Worm (Caenorhabditis elegans) whole organism, L2 larva: ENCODE measurements around the gene sym-2.

Experiments used
- F13H6.1 ChIP-seq: sonication (generic microtip); optimal IDR thresholded peaks from 2 replicates; lab custom pipeline; 2016; ENCODE audit warnings: missing genetic modification characterization, missing compliant biosample characterization
- R02D3.7 ChIP-seq: fragments of 150-350 bp; optimal IDR thresholded peaks from 2 replicates; lab custom pipeline; 2014; ENCODE audit warnings: missing biosample characterization, missing genetic modification characterization
- Y55F3AM.14 ChIP-seq: fragments of 200-800 bp; sonication (Bioruptor generic); optimal IDR thresholded peaks from 2 replicates; lab custom pipeline; 2018; ENCODE audit warnings: mild to moderate bottlenecking, missing genetic modification characterization, missing compliant biosample characterization
- alr-1 ChIP-seq: fragments of 150-350 bp; optimal IDR thresholded peaks from 2 replicates; lab custom pipeline; 2014; ENCODE audit warnings: missing biosample characterization, missing genetic modification characterization
- aly-2 ChIP-seq: fragments of 150-350 bp; optimal IDR thresholded peaks from 2 replicates; lab custom pipeline; 2014; ENCODE audit warnings: missing biosample characterization, missing genetic modification characterization
- ama-1 ChIP-seq: fragments of 150-350 bp; optimal IDR thresholded peaks from 2 replicates; lab custom pipeline; 2018; ENCODE audit warnings: inconsistent platforms
- ceh-16 ChIP-seq: fragments of 150-350 bp; optimal IDR thresholded peaks from 2 replicates; lab custom pipeline; 2014; ENCODE audit warnings: missing biosample characterization, missing genetic modification characterization
- ceh-82 ChIP-seq: fragments of 150-350 bp; optimal IDR thresholded peaks from 2 replicates; lab custom pipeline; 2014; ENCODE audit warnings: missing biosample characterization, missing genetic modification characterization
- crh-2 ChIP-seq: sonication (generic microtip); optimal IDR thresholded peaks from 2 replicates; lab custom pipeline; 2017; ENCODE audit warnings: missing biosample characterization, missing genetic modification characterization
- dmd-4 ChIP-seq: sonication (generic microtip); optimal IDR thresholded peaks from 2 replicates; lab custom pipeline; 2017; ENCODE audit warnings: missing biosample characterization, missing genetic modification characterization
- egl-27 ChIP-seq: sonication (generic microtip); optimal IDR thresholded peaks from 3 replicates; lab custom pipeline; 2017; ENCODE audit warnings: missing biosample characterization, missing genetic modification reagents, missing genetic modification characterization
- elt-1 ChIP-seq: fragments of 150-350 bp; optimal IDR thresholded peaks from 2 replicates; lab custom pipeline; 2014; ENCODE audit warnings: missing biosample characterization, missing genetic modification characterization
- elt-3 ChIP-seq: sonication (generic microtip); optimal IDR thresholded peaks from 2 replicates; lab custom pipeline; 2017; ENCODE audit warnings: missing biosample characterization, missing genetic modification characterization
- fos-1 ChIP-seq: fragments of 150-350 bp; optimal IDR thresholded peaks from 2 replicates; lab custom pipeline; 2014; ENCODE audit warnings: missing biosample characterization, missing genetic modification characterization
- gmeb-1 ChIP-seq: fragments of 150-350 bp; optimal IDR thresholded peaks from 2 replicates; lab custom pipeline; 2014; ENCODE audit warnings: missing biosample characterization, missing genetic modification characterization
- lin-11 ChIP-seq: fragments of 150-350 bp; sonication (generic microtip); optimal IDR thresholded peaks from 2 replicates; lab custom pipeline; 2014; ENCODE audit warnings: missing biosample characterization, missing genetic modification characterization, inconsistent platforms, mixed read lengths
- lin-13 ChIP-seq: fragments of 150-350 bp; optimal IDR thresholded peaks from 2 replicates; lab custom pipeline; 2014; ENCODE audit warnings: missing biosample characterization, missing genetic modification reagents, missing genetic modification characterization
- lin-39 ChIP-seq: fragments of 150-350 bp; optimal IDR thresholded peaks from 2 replicates; lab custom pipeline; 2014; ENCODE audit warnings: missing biosample characterization, missing genetic modification reagents, missing genetic modification characterization
- lsy-2 ChIP-seq, 2 experiments: fragments of 150-350 bp in 1 of 2; sonication (generic microtip) in 1 of 2; optimal IDR thresholded peaks; 2 replicates each; lab custom pipeline; 2014 to 2017; ENCODE audit warnings: missing biosample characterization in 2 of 2, missing genetic modification characterization in 2 of 2
- nhr-10 ChIP-seq: sonication (generic microtip); optimal IDR thresholded peaks from 2 replicates; lab custom pipeline; 2017; ENCODE audit warnings: missing biosample characterization, missing genetic modification characterization
- nhr-11 ChIP-seq: fragments of 150-350 bp; optimal IDR thresholded peaks from 2 replicates; lab custom pipeline; 2014; ENCODE audit warnings: missing biosample characterization, missing genetic modification characterization
- nhr-12 ChIP-seq: fragments of 150-350 bp; optimal IDR thresholded peaks from 2 replicates; lab custom pipeline; 2014; ENCODE audit warnings: missing biosample characterization, missing genetic modification characterization
- nhr-21 ChIP-seq: fragments of 150-350 bp; optimal IDR thresholded peaks from 2 replicates; lab custom pipeline; 2014; ENCODE audit warnings: missing biosample characterization, missing genetic modification characterization
- nhr-23 ChIP-seq: fragments of 150-350 bp; optimal IDR thresholded peaks from 2 replicates; lab custom pipeline; 2014; ENCODE audit warnings: missing biosample characterization, missing genetic modification reagents, missing genetic modification characterization
- nhr-237 ChIP-seq: fragments of 150-350 bp; optimal IDR thresholded peaks from 2 replicates; lab custom pipeline; 2014; ENCODE audit warnings: missing biosample characterization, missing genetic modification characterization
- nhr-25 ChIP-seq: fragments of 150-350 bp; sonication (generic microtip); optimal IDR thresholded peaks from 3 replicates; lab custom pipeline; 2014; ENCODE audit warnings: missing biosample characterization, missing genetic modification characterization
- nhr-77 ChIP-seq: fragments of 150-350 bp; optimal IDR thresholded peaks from 2 replicates; lab custom pipeline; 2014; ENCODE audit warnings: missing biosample characterization, missing genetic modification characterization
- sem-4 ChIP-seq: fragments of 150-350 bp; optimal IDR thresholded peaks from 2 replicates; lab custom pipeline; 2014; ENCODE audit warnings: missing biosample characterization, missing genetic modification reagents, missing genetic modification characterization
- skn-1 ChIP-seq: sonication (generic microtip); optimal IDR thresholded peaks from 2 replicates; lab custom pipeline; 2017; ENCODE audit warnings: missing biosample characterization, missing genetic modification characterization
- sma-3 ChIP-seq: sonication (generic microtip); optimal IDR thresholded peaks from 2 replicates; lab custom pipeline; 2016; ENCODE audit warnings: missing genetic modification reagents, missing genetic modification characterization, missing compliant biosample characterization
- sma-9 ChIP-seq, 2 experiments: fragments of 150-350 bp in 1 of 2; sonication (generic microtip) in 1 of 2; optimal IDR thresholded peaks; 2 replicates each; lab custom pipeline; 2014 to 2016; ENCODE audit warnings: missing genetic modification characterization in 2 of 2, mild to moderate bottlenecking in 1 of 2, missing biosample characterization in 1 of 2, missing compliant biosample characterization in 1 of 2, missing genetic modification reagents in 1 of 2, moderate library complexity in 1 of 2
- snpc-4 ChIP-seq: fragments of 150-350 bp; optimal IDR thresholded peaks from 2 replicates; lab custom pipeline; 2014; ENCODE audit warnings: missing biosample characterization, missing genetic modification characterization
- unc-39 ChIP-seq: fragments of 150-350 bp; optimal IDR thresholded peaks from 2 replicates; lab custom pipeline; 2014; ENCODE audit warnings: missing biosample characterization, missing genetic modification characterization
- unc-55 ChIP-seq: fragments of 150-350 bp; sonication (generic microtip); optimal IDR thresholded peaks from 3 replicates; lab custom pipeline; 2014; ENCODE audit warnings: missing biosample characterization, missing genetic modification reagents, missing genetic modification characterization
- unc-62 ChIP-seq: fragments of 150-350 bp; optimal IDR thresholded peaks from 2 replicates; lab custom pipeline; 2014; ENCODE audit warnings: missing biosample characterization, missing genetic modification reagents, missing genetic modification characterization
- zag-1 ChIP-seq: fragments of 150-350 bp; optimal IDR thresholded peaks from 2 replicates; lab custom pipeline; 2014; ENCODE audit warnings: missing biosample characterization, missing genetic modification characterization
- ztf-11 ChIP-seq: sonication (generic microtip); optimal IDR thresholded peaks from 2 replicates; lab custom pipeline; 2017; ENCODE audit warnings: missing biosample characterization, missing genetic modification characterization
- ztf-4 ChIP-seq: fragments of 150-350 bp; optimal IDR thresholded peaks from 2 replicates; lab custom pipeline; 2014; ENCODE audit warnings: missing biosample characterization, missing genetic modification characterization

sym-2 gene

ce11 chrII:9188380-9188779, at the start of gene sym-2:
Gene sym-2 (minus strand): TSS chrII:9188480.
- TF ChIP-seq snpc-4 (tag; lab: Kevin White, UChicago) = no peak
- no peak for TF ChIP-seq egl-27 (tag; lab: Kevin White, UChicago)
- no peak for TF ChIP-seq ama-1 (lab: Kevin White, UChicago)
- no peak for TF ChIP-seq elt-3 (tag; lab: Kevin White, UChicago)
- no peak for TF ChIP-seq lin-13 (GFP tag; lab: Kevin White, UChicago)
- no peak for TF ChIP-seq skn-1 (tag; lab: Kevin White, UChicago)
- no peak for TF ChIP-seq ceh-82 (tag; lab: Kevin White, UChicago)

DNA sequence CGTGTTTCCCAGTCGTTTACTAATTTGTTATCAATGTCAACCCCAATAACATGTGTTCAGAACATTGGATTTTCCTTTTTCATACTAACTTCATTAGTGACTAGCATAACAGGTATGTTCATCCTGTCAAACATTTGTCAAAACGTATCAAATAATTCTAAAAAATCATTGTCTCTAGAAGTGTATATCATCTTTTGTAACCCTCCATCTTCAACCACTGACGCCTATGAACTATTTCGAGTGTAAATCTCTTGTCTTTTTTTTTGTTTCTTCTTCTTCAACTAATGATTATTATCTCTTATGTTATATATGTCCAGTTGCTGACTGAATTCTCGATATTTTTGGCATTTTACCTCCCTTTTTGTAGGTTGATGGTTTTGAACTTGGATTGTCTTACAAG, 49.4 kb upstream of the sym-2 start:
- TF ChIP-seq sma-3 = no peak
- TF ChIP-seq nhr-237 = no peak
- no peak for TF ChIP-seq nhr-77 (tag; lab: Kevin White, UChicago)
- TF ChIP-seq R02D3.7 (tag; lab: Kevin White, UChicago) = no peak
- TF ChIP-seq F13H6.1 (tag; lab: Kevin White, UChicago) = no peak
- no peak for TF ChIP-seq Y55F3AM.14 (GFP tag; lab: Kevin White, UChicago)
- TF ChIP-seq lsy-2 (tag; optimal IDR thresholded peaks at IDR 0.05; lab: Kevin White, UChicago) = no peak
- TF ChIP-seq ceh-16 = no peak
- TF ChIP-seq nhr-25 (tag; lab: Kevin White, UChicago) = no peak
- TF ChIP-seq elt-1 = no peak
- TF ChIP-seq unc-39 (tag; lab: Kevin White, UChicago) = no peak
- TF ChIP-seq zag-1 = no peak
- TF ChIP-seq, all 48 proteins: peak for 0

ce11 chrII:9236972-9237371, 48.7 kb upstream of the sym-2 start:
- TF ChIP-seq dmd-4 (no peak), ama-1 (lab: Kevin White, UChicago) (no peak), zag-1 (no peak), alr-1 (tag; lab: Kevin White, UChicago) (no peak), unc-55 (no peak), ceh-16 (no peak), crh-2 (tag; lab: Kevin White, UChicago) (no peak), F13H6.1 (tag; lab: Kevin White, UChicago) (no peak), aly-2 (tag; lab: Kevin White, UChicago) (no peak), snpc-4 (tag; lab: Kevin White, UChicago) (no peak), elt-1 (no peak), nhr-237 (no peak), nhr-23 (tag; lab: Kevin White, UChicago) (no peak), gmeb-1 (no peak), sma-3 (no peak), lin-39 (tag; lab: Kevin White, UChicago) (no peak), sem-4 (no peak), nhr-10 (tag; lab: Kevin White, UChicago) (no peak)

- TF ChIP-seq sem-4 = no peak
- no peak for TF ChIP-seq F13H6.1 (tag; lab: Kevin White, UChicago)
- no peak for TF ChIP-seq nhr-12
- no peak for TF ChIP-seq lin-39 (tag; lab: Kevin White, UChicago)
- TF ChIP-seq ztf-4 (tag; lab: Kevin White, UChicago) = no peak
- no peak for TF ChIP-seq ceh-82 (tag; lab: Kevin White, UChicago)
- TF ChIP-seq lsy-2 (tag; optimal IDR thresholded peaks at IDR 0.05; lab: Kevin White, UChicago) = no peak
- TF ChIP-seq Y55F3AM.14 (GFP tag; lab: Kevin White, UChicago) = no peak
- no peak for TF ChIP-seq nhr-21 (tag; lab: Kevin White, UChicago)
- TF ChIP-seq unc-62 (GFP tag; lab: Kevin White, UChicago) = no peak
- TF ChIP-seq lin-11 (tag; lab: Kevin White, UChicago) = no peak
- no peak for TF ChIP-seq ztf-11 (tag; lab: Kevin White, UChicago)
- no peak for TF ChIP-seq ceh-16
- TF ChIP-seq sma-9 (GFP tag; optimal IDR thresholded peaks at IDR 0.05; lab: Kevin White, UChicago) = no peak
- no peak for TF ChIP-seq sma-9 (tag; optimal IDR thresholded peaks at IDR 0.05; lab: Kevin White, UChicago)
- no peak for TF ChIP-seq dmd-4
- TF ChIP-seq nhr-11 (tag; lab: Kevin White, UChicago) = no peak
- no peak for TF ChIP-seq fos-1 (tag; lab: Kevin White, UChicago)
- no peak for TF ChIP-seq sma-3
- no peak for TF ChIP-seq skn-1 (tag; lab: Kevin White, UChicago)
- no peak for TF ChIP-seq unc-39 (tag; lab: Kevin White, UChicago)
- TF ChIP-seq, all 48 proteins: peak for 0
Observed at ce11 chrII:9236283-9236682, 48.0 kb upstream of the sym-2 start, which contains the start of gene T26C5.3. Gene T26C5.3 (plus strand): TSS chrII:9236583.
